Fruit fly (Drosophila melanogaster): ENCODE results near the gene mRpS2.

The mRpS2 gene

DNA sequence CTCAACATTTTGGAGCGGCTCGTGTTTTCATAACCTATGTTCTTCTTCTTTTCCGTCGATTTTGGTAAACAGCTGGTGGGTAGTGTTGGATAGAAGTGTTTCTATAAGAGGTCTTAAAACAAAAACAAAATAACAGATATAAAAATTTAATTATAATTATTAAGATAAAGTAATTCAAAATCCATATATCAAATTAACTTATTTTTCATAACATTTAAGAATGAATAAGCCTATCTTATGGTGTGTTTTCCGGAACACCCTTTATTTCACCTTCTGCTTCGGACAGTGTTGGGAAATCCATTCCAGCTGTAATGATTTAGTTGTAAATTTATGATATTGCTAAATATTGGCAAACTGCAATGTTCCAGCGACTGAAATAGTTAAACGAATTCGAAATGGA, at the start of gene mRpS2, which contains the start of gene Mon1:
Gene mRpS2 (minus strand): TSS at position 64 of the 400 bp plus-strand sequence.
Gene Mon1 (plus strand): TSS at position 286 of the 400 bp plus-strand sequence.
- TF ChIP-seq psq (optimal IDR thresholded peaks at IDR 0.05) (no peak), Dll (optimal IDR thresholded peaks at IDR 0.05) (no peak), usp (GFP tag; optimal IDR thresholded peaks at IDR 0.05) (no peak), CG8478 (optimal IDR thresholded peaks at IDR 0.05) (no peak), EcR (GFP tag; optimal IDR thresholded peaks at IDR 0.05) (no peak), pan (optimal IDR thresholded peaks at IDR 0.05) (no peak)

DNA sequence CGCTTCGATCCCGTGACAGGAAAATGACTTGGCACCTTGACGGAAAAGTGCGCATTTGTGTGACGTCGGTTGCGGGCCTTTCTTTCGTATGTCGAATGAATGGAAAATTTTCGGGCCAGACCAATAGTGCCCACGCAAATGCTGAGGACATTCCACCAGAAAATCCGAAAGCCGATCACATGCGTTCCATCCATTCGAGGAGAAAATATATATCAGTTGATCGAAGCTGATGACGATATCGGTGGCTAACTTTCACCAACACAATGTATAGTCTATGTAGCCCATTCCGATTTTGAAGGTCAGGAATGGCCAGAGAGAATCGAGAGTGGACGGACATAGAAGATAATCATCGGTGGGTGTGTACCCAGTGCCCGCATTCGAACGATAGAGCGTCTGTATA, 47.9 kb upstream of the mRpS2 start:
- TF ChIP-seq psq (optimal IDR thresholded peaks at IDR 0.05) (no peak), Dll (optimal IDR thresholded peaks at IDR 0.05) (no peak), CG8478 (optimal IDR thresholded peaks at IDR 0.05) (no peak), pan (optimal IDR thresholded peaks at IDR 0.05) (no peak), usp (GFP tag; optimal IDR thresholded peaks at IDR 0.05) (no peak), EcR (GFP tag; optimal IDR thresholded peaks at IDR 0.05) (no peak)

DNA sequence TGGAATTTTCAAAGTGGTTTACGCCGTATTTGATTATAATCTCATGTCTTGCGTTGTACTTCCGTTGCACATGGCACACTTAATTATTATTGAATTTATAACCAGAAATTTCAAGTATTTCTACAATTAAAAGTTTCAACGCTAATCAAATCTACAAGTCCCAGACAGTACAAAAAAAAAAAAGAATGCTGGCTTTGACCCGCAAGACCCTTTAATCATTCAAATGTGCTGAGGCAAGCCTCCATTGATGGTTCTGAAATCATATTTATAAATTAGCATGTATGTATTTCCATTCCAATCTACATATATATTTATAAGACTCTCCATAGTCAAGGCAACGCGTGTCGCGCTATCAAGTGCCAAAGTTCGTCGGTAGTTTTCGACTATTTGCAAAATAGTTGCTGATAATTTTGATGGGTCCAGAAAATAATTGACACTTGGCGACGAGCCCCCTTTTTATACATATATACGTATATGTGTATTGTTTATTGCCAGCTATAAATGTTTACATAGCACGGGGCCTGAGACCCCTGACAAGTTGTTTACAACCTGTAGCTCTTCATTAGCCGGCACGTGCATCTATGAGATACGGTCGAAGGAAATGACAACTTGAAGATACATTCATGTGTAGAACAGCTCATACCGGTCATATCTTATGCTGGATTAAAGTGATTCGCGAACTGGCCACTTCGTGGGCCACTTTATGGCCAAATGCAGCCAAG, 46.4 kb upstream of the mRpS2 start:
- TF ChIP-seq psq (optimal IDR thresholded peaks at IDR 0.05) = no peak
- no peak for TF ChIP-seq Dll (optimal IDR thresholded peaks at IDR 0.05)
- no peak for TF ChIP-seq pan (optimal IDR thresholded peaks at IDR 0.05)
- TF ChIP-seq usp (GFP tag; optimal IDR thresholded peaks at IDR 0.05) = no peak
- TF ChIP-seq CG8478 (optimal IDR thresholded peaks at IDR 0.05) = no peak
- TF ChIP-seq EcR (GFP tag; optimal IDR thresholded peaks at IDR 0.05) = no peak

DNA sequence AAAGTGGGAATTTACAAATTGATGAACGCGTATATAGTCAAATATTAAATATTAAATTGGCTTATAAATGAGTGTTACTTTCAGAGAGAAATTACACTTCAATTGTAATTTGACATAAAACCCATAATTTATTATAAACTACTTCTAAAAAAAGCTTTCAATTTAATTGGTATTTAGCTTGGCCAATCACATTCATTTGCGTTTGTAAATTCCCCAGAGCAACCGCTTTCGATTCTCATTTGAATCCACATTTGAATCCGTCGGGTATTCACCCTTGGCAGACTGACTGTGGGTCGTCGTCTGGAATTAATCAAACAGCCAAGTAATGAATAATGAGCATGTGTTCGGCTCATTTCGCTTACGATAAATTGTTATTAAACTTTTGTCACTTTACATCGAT, 45.7 kb upstream of the mRpS2 start:
- no peak for TF ChIP-seq CG8478 (optimal IDR thresholded peaks at IDR 0.05)
- TF ChIP-seq psq (optimal IDR thresholded peaks at IDR 0.05) = no peak
- TF ChIP-seq Dll (optimal IDR thresholded peaks at IDR 0.05) = no peak
- no peak for TF ChIP-seq EcR (GFP tag; optimal IDR thresholded peaks at IDR 0.05)
- no peak for TF ChIP-seq pan (optimal IDR thresholded peaks at IDR 0.05)
- no peak for TF ChIP-seq usp (GFP tag; optimal IDR thresholded peaks at IDR 0.05)

DNA sequence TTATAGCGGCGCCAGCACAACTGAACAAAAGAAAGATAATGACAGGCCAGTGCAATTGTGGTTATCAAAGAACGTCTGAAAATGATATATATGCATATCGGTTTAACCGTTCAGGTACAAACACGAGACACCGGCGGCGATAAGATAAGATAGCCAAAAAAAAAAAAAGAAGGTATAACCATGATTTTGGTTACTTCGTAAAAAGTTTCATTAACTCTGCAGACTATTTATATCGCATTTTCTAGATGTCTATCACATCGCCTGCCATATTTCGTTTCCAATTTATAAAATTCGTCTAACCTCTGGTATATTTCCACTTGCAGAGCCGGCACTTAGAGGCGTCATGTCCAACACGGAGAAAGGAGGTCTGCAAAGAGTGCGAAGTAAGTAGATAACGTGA, 43.4 kb upstream of the mRpS2 start:
- TF ChIP-seq pan (optimal IDR thresholded peaks at IDR 0.05) (no peak), Dll (optimal IDR thresholded peaks at IDR 0.05) (no peak), psq (optimal IDR thresholded peaks at IDR 0.05) (no peak), usp (GFP tag; optimal IDR thresholded peaks at IDR 0.05) (no peak), CG8478 (optimal IDR thresholded peaks at IDR 0.05) (no peak)

DNA sequence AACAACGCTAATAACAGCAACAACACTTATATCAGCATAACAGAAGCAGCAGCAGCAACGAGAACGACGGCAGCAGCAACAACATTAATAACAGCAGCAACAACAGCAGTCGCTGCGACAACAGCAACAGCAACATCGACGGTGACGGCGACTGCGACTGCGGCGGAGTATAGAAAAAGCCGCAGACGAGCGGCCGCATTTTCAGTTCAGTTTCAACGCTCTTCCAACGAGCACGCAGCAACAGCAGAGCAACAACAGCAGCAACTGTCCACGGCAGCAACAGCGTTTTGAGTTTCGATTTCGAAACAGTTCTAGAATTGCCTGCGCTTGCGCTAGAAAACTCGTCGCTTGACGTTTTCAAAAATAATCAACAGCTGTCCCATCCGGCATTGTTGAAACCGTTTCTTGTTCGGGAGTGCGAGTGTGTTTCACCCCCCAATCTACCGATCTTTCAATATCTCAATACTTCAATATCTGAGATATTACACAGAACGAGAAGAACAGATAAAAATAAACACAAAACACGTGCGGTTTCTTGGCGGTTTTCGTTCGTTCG, 41.8 kb upstream of the mRpS2 start, which contains the start of gene CG3036:
Gene CG3036 (plus strand): TSS at position 199 of the 556 bp plus-strand sequence.
- TF ChIP-seq CG8478 (optimal IDR thresholded peaks at IDR 0.05) (no peak), psq (optimal IDR thresholded peaks at IDR 0.05) (no peak), EcR (GFP tag; optimal IDR thresholded peaks at IDR 0.05) (no peak)

DNA sequence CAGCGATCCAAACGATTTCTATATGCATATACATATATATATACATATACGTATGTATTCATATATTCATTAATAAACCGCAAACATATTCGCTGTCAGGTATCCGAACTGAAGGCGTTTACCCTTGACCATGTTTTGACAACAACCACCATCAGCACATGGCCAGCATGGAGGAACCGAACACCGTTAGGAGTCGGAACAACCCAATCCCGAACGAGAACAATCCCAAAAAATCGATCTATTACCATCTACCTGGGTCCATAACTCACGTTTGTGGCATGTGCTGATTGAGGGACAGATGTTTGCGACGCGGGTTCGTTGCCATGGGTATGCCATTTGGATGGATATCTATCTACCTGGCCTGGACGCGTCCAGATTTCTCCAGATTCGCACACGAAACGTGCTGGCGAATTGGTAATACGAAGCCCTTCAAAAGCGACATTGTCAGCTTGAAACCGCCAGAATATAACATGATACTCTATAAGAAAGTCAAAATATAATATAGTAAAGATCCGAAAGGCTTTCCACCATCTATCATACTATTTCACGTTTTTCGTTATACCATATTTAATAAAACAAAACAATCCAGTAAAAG, 39.3 kb upstream of the mRpS2 start, which contains the start of gene CG15625:
Gene CG15625 (plus strand): TSS at position 545 of the 595 bp plus-strand sequence.
- TF ChIP-seq usp (GFP tag; optimal IDR thresholded peaks at IDR 0.05) = no peak

DNA sequence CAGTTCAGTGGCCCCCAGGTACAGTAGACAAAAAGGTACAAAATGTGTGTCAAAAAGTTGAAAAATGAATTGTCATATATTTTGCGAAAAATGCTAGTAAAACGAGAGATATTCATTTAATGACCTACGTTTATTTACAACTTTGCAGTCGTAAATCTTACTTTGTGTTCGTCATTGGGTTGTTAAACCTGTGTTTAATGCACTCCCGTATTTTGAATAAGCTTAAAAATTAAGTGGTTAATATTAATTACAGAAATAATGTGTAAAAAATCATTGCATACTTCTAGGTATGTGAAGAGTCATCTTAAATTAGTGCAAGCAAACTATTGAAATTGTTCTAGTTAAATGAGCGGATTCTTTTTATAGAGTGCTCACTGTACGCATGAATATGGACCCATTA, 38.3 kb upstream of the mRpS2 start:
- TF ChIP-seq Dll (optimal IDR thresholded peaks at IDR 0.05) (no peak), usp (GFP tag; optimal IDR thresholded peaks at IDR 0.05) (no peak), CG8478 (optimal IDR thresholded peaks at IDR 0.05) (no peak), psq (optimal IDR thresholded peaks at IDR 0.05) (no peak), pan (optimal IDR thresholded peaks at IDR 0.05) (no peak), EcR (GFP tag; optimal IDR thresholded peaks at IDR 0.05) (no peak)

DNA sequence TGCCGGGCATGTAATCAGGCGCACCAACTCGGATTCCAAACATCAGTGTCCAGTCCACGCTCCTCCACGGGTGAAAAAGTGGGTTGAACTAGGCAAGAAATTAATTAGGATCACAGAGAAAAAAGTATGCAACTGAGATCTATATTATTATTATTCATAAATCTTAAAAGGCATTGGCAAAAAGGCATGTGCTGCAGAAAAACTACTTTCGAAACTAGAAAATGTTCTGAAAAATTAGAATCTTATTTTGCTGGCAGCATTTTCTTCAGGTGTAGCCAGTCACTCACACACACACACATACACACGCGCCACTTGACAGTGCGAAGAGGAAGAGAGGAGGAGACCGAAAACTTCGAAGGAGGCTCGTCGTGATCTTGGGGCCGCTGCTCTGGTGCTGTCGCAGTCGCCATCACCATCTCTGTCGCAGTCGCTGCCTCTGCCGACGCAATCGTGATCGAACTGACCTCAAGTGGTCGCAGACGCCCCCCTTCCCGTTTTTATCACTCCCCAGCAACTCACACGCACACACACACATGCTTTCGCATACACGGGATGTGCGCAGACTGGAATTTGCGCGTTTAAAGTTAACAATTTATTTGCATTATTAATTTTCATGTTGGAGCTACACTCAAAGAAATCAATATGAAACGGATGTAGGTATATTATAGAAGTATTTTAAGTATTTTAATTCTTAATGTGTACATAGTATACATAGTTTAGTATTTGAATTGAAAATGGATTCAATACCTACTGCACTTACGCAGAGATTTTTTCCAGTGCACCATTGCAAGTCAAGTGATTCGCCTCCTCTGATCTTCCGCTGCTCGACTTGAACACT, 37.4 kb upstream of the mRpS2 start:
- TF ChIP-seq EcR (GFP tag; optimal IDR thresholded peaks at IDR 0.05) = no peak
- no peak for TF ChIP-seq Dll (optimal IDR thresholded peaks at IDR 0.05)
- no peak for TF ChIP-seq pan (optimal IDR thresholded peaks at IDR 0.05)
- no peak for TF ChIP-seq usp (GFP tag; optimal IDR thresholded peaks at IDR 0.05)
- no peak for TF ChIP-seq psq (optimal IDR thresholded peaks at IDR 0.05)
- TF ChIP-seq CG8478 (optimal IDR thresholded peaks at IDR 0.05) = no peak

DNA sequence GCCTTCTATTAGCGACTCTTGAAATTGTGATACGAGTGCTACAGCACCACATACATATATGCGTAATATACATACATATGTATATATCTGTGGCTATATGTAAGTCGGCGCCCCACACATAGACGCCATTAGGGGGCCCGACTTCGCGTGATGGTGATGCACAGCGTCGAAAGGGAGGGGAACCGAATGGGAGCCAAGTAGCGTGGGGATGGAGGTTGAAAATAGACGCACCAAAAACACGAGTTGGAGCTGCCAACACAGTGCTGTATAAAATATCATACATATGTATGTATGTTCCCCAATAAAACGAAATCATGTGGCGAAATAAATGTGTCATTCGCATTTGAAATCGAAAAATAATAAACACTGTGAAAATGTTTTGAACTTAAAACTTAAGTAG, 36.4 kb upstream of the mRpS2 start:
- TF ChIP-seq pan (optimal IDR thresholded peaks at IDR 0.05) (no peak), CG8478 (optimal IDR thresholded peaks at IDR 0.05) (no peak), psq (optimal IDR thresholded peaks at IDR 0.05) (no peak), EcR (GFP tag; optimal IDR thresholded peaks at IDR 0.05) (no peak), Dll (optimal IDR thresholded peaks at IDR 0.05) (no peak), usp (GFP tag; optimal IDR thresholded peaks at IDR 0.05) (no peak)

DNA sequence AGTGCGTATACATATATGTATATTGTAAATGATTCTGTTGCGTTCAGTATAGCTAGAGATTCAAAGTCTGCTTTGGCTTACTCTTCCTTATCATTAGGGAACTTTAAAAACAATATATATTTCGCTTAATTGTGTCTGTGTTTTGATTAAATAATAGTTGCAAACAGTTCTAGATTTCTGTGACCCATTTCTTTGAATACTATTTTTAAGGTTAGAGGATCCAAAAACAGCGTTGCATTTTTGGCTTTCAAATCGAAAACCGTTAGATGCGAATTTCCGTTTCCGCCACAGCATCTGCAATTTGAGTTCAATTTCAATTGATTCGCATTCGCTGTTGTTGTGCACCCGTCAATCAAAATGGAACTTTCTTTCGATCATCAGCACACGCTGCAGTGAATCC, 35.9 kb upstream of the mRpS2 start:
- no peak for TF ChIP-seq EcR (GFP tag; optimal IDR thresholded peaks at IDR 0.05)
- no peak for TF ChIP-seq CG8478 (optimal IDR thresholded peaks at IDR 0.05)
- TF ChIP-seq psq (optimal IDR thresholded peaks at IDR 0.05) = no peak
- no peak for TF ChIP-seq Dll (optimal IDR thresholded peaks at IDR 0.05)
- no peak for TF ChIP-seq pan (optimal IDR thresholded peaks at IDR 0.05)
- TF ChIP-seq usp (GFP tag; optimal IDR thresholded peaks at IDR 0.05) = no peak

DNA sequence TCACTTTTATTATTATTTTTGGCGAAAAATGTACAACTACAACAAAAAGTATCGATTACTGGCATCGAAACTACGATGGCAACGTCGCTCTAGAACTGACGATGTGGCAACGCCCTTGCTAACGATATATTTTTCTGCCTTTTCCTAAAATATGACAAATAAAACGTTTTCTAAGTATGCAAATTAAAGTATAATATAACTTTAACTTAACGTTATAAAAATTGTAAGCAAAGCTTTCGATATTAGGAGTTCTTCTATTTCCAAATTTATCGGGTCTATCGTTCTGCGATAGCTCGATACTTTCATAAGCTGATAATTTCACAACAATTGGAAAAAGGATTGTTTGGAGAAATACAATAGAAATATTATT, 32.8 kb upstream of the mRpS2 start, which contains the start of the genes Cf2 and CG3008:
Gene Cf2 (minus strand): TSS at position 85 of the 370 bp plus-strand sequence.
Gene CG3008 (plus strand): TSS at position 276 of the 370 bp plus-strand sequence.
- TF ChIP-seq pan (optimal IDR thresholded peaks at IDR 0.05) (no peak), Dll (optimal IDR thresholded peaks at IDR 0.05) (no peak), EcR (GFP tag; optimal IDR thresholded peaks at IDR 0.05) (no peak), psq (optimal IDR thresholded peaks at IDR 0.05) (no peak), CG8478 (optimal IDR thresholded peaks at IDR 0.05) (no peak), usp (GFP tag; optimal IDR thresholded peaks at IDR 0.05) (no peak)

All from whole organism.